Worm (Caenorhabditis elegans) whole organism, mixed stage, embryonic: ENCODE measurements around the gene F46H5.2.

Experiments used
- bed-3 ChIP-seq: fragments of 200-800 bp; sonication (Bioruptor generic); optimal IDR thresholded peaks from 3 replicates; lab custom pipeline; 2018; ENCODE audit warnings: mild to moderate bottlenecking, missing genetic modification characterization, moderate library complexity, missing compliant biosample characterization
- blmp-1 ChIP-seq: fragments of 150-350 bp; optimal IDR thresholded peaks from 2 replicates; lab custom pipeline; 2014; ENCODE audit warnings: missing biosample characterization, missing genetic modification characterization
- ceh-39 ChIP-seq: fragments of 150-350 bp; optimal IDR thresholded peaks from 2 replicates; lab custom pipeline; 2014; ENCODE audit warnings: missing biosample characterization, missing genetic modification characterization
- ceh-83 ChIP-seq: fragments of 200-800 bp; sonication (Bioruptor generic); optimal IDR thresholded peaks from 2 replicates; lab custom pipeline; 2018; ENCODE audit warnings: mild to moderate bottlenecking, missing genetic modification characterization, missing compliant biosample characterization
- ces-1 ChIP-seq: fragments of 150-350 bp; optimal IDR thresholded peaks from 2 replicates; lab custom pipeline; 2014; ENCODE audit warnings: missing biosample characterization, missing genetic modification reagents, missing genetic modification characterization
- drap-1 ChIP-seq: fragments of 200-800 bp; sonication (Bioruptor generic); optimal IDR thresholded peaks from 3 replicates; lab custom pipeline; 2018; ENCODE audit warnings: mild to moderate bottlenecking, missing genetic modification characterization, missing compliant biosample characterization
- elt-3 ChIP-seq: fragments of 150-350 bp; optimal IDR thresholded peaks from 2 replicates; lab custom pipeline; 2014; ENCODE audit warnings: missing biosample characterization, missing genetic modification characterization
- flh-1 ChIP-seq: fragments of 200-800 bp; sonication (Bioruptor generic); optimal IDR thresholded peaks from 2 replicates; lab custom pipeline; 2018; ENCODE audit warnings: mild to moderate bottlenecking, missing genetic modification characterization, moderate library complexity, missing compliant biosample characterization
- hlh-1 ChIP-seq: fragments of 150-350 bp; optimal IDR thresholded peaks from 2 replicates; lab custom pipeline; 2014; ENCODE audit warnings: missing biosample characterization, missing genetic modification reagents, missing genetic modification characterization
- lin-13 ChIP-seq: fragments of 150-350 bp; optimal IDR thresholded peaks from 2 replicates; lab custom pipeline; 2014; ENCODE audit warnings: missing biosample characterization, missing genetic modification characterization
- lin-32 ChIP-seq: fragments of 200-800 bp; sonication (Bioruptor generic); optimal IDR thresholded peaks from 2 replicates; lab custom pipeline; 2018; ENCODE audit warnings: mild to moderate bottlenecking, missing genetic modification characterization, missing compliant biosample characterization
- mab-5 ChIP-seq: fragments of 150-350 bp; optimal IDR thresholded peaks from 2 replicates; lab custom pipeline; 2014; ENCODE audit warnings: missing biosample characterization, missing genetic modification characterization
- mep-1 ChIP-seq: fragments of 150-350 bp; optimal IDR thresholded peaks from 2 replicates; lab custom pipeline; 2017; ENCODE audit warnings: missing biosample characterization, missing genetic modification reagents, missing genetic modification characterization, inconsistent platforms
- mls-2 ChIP-seq: sonication (generic microtip); optimal IDR thresholded peaks from 2 replicates; lab custom pipeline; 2016; ENCODE audit warnings: mild to moderate bottlenecking, missing genetic modification characterization, moderate library complexity, missing compliant biosample characterization
- nhr-12 ChIP-seq: fragments of 150-350 bp; optimal IDR thresholded peaks from 2 replicates; lab custom pipeline; 2014; ENCODE audit warnings: missing biosample characterization, missing genetic modification characterization
- nhr-2 ChIP-seq: fragments of 150-350 bp; optimal IDR thresholded peaks from 2 replicates; lab custom pipeline; 2014; ENCODE audit warnings: missing biosample characterization, missing genetic modification characterization
- nhr-237 ChIP-seq: fragments of 150-350 bp; optimal IDR thresholded peaks from 2 replicates; lab custom pipeline; 2014; ENCODE audit warnings: missing biosample characterization, missing genetic modification characterization
- nhr-76 ChIP-seq: sonication (generic microtip); optimal IDR thresholded peaks from 2 replicates; lab custom pipeline; 2017; ENCODE audit warnings: missing biosample characterization, missing genetic modification characterization
- pha-4 ChIP-seq: fragments of 150-350 bp; optimal IDR thresholded peaks from 2 replicates; lab custom pipeline; 2018; ENCODE audit warnings: missing biosample characterization, missing genetic modification reagents, missing genetic modification characterization
- sem-2 ChIP-seq: fragments of 200-800 bp; sonication (Bioruptor generic); optimal IDR thresholded peaks from 2 replicates; lab custom pipeline; 2018; ENCODE audit warnings: mild to moderate bottlenecking, missing genetic modification characterization, missing compliant biosample characterization
- snpc-4 ChIP-seq: fragments of 150-350 bp; optimal IDR thresholded peaks from 2 replicates; lab custom pipeline; 2014; ENCODE audit warnings: missing biosample characterization, missing genetic modification characterization
- tbx-8 ChIP-seq: fragments of 200-800 bp; sonication (Bioruptor generic); optimal IDR thresholded peaks from 2 replicates; lab custom pipeline; 2018; ENCODE audit warnings: mild to moderate bottlenecking, missing genetic modification characterization, moderate library complexity, missing compliant biosample characterization
- unc-120 ChIP-seq: sonication (generic microtip); optimal IDR thresholded peaks from 2 replicates; lab custom pipeline; 2017; ENCODE audit warnings: missing genetic modification characterization, missing compliant biosample characterization; ENCODE audit not compliant: poor library complexity, severe bottlenecking
- unc-39 ChIP-seq: fragments of 150-350 bp; optimal IDR thresholded peaks from 2 replicates; lab custom pipeline; 2014; ENCODE audit warnings: missing biosample characterization, missing genetic modification characterization
- unc-62 ChIP-seq: fragments of 150-350 bp; optimal IDR thresholded peaks from 2 replicates; lab custom pipeline; 2014; ENCODE audit warnings: missing biosample characterization, missing genetic modification reagents, missing genetic modification characterization
- zip-8 ChIP-seq: fragments of 150-350 bp; optimal IDR thresholded peaks from 2 replicates; lab custom pipeline; 2014; ENCODE audit warnings: missing biosample characterization, missing genetic modification characterization
- ztf-11 ChIP-seq: fragments of 150-350 bp; optimal IDR thresholded peaks from 2 replicates; lab custom pipeline; 2014; ENCODE audit warnings: missing biosample characterization, missing genetic modification characterization

The F46H5.2 gene

DNA sequence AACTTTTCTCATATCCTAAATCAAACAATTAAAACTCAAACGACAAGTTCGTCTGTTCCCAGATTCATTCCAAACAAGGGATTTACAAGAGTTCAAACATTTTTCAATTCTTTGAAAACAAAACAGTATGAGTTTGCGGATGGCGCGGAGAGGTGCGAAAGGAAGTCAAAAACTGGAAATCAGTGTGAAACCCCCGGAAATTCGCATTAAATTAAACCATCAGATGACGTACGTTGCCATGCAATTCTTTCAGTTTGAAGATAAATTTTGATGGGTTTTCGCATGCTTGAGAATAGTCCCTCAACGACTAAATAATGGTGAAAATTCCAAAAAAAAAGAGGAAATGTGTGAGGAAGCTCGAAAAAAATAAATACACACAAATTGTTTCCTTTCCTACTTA lies 36.1 kb upstream of the F46H5.2 start:
- TF ChIP-seq snpc-4 (tag; lab: Kevin White, UChicago) = no peak
- no peak for TF ChIP-seq lin-13 (tag; lab: Kevin White, UChicago)
- no peak for TF ChIP-seq unc-120 (tag; lab: Kevin White, UChicago)
- TF ChIP-seq, all 35 proteins: peak for 0

DNA sequence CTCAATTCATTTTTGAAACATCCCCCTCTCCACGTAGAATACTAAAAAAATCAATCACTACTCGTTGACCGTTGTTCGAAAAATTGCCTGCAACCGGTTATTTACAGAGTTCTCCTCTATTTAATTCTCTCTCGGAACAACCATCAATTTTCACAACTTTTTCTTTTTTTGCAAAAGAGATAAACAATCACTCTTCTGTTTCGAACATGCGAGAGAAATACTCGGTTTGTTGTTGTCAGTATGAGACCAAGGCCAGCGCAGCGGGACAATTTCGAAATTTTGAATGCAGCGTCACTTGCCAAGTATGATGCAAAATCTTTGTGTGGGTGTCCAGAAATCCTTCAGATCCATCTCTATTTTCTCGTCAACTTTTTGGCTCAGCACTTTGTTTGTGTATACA lies 35.1 kb upstream of the F46H5.2 start:
- TF ChIP-seq unc-39 (no peak), elt-3 (no peak), ceh-39 (tag; lab: Kevin White, UChicago) (no peak), drap-1 (GFP tag; lab: Kevin White, UChicago) (no peak), tbx-8 (GFP tag; lab: Kevin White, UChicago) (no peak), bed-3 (GFP tag; lab: Kevin White, UChicago) (no peak), zip-8 (tag; lab: Kevin White, UChicago) (no peak), ztf-11 (tag; lab: Kevin White, UChicago) (no peak), unc-120 (tag; lab: Kevin White, UChicago) (no peak), mls-2 (tag; lab: Kevin White, UChicago) (no peak), nhr-12 (tag; lab: Kevin White, UChicago) (no peak), nhr-237 (tag; lab: Kevin White, UChicago) (no peak), pha-4 (tag; lab: Kevin White, UChicago) (no peak), blmp-1 (tag; lab: Kevin White, UChicago) (no peak), nhr-2 (tag; lab: Kevin White, UChicago) (no peak), sem-2 (no peak), snpc-4 (tag; lab: Kevin White, UChicago) (no peak), nhr-76 (tag; lab: Kevin White, UChicago) (no peak), mab-5 (no peak)
- TF ChIP-seq, all 35 proteins: peak for 0

DNA sequence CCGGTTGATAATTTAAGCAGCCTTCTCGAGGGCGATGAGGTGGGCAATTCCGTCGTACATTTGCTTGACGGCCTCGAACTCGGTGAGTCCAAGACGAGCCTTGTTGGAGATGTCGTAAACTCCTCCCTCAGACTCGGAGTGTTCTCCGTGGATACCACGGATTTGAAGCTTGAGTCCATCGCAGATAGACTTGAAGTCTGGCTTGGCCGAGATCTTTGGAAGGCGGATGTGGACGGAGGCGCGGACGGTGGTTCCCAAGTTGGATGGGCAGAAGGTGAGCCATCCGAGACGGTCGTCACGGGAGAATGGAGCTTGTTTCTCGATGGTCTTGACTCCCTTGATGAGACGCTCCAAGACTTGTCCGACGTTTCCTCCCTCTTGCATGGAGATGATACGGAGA lies 34.6 kb upstream of the F46H5.2 start:
- TF ChIP-seq mls-2 (tag; lab: Kevin White, UChicago) (no peak), elt-3 (no peak), unc-120 (tag; lab: Kevin White, UChicago) (no peak), mep-1 (tag; lab: Kevin White, UChicago) (no peak), unc-62 (GFP tag; lab: Kevin White, UChicago) (no peak)

DNA sequence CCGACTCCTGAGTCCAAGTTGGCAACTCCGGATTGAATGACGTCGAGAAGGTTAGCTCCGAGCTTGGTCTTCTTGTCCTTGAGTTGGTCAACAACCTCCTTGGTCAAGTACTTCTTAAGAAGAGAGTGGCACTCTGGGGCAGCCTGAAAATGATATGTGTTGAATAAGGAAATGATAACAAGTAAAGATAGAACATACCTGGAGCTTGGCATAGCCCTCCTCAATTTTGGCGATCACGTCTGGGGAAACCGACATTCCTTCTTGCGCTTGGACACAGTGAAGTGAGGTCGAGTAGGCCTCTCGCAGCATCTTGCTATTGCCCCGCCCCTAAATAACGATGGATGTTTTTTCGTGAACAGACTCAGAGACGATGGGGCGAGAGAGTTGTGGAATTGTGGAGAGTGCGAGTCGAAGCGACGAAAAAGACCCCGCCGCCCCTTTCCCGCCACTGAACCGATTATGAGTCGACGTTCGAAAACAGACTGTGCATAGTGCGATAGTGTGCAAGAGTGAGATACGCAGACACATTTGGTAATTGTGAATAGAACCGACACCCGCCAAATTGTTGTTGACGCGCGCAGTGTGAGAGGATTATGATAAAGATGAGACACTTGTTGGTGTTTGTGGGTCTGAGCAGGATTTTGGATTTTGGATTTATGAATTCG lies 33.2 kb upstream of the F46H5.2 start:
- peak; percentile 21 for TF ChIP-seq hlh-1 (tag; lab: Kevin White, UChicago)
- peak; percentile 76 for TF ChIP-seq ces-1
- peak; percentile 60 for TF ChIP-seq unc-120 (tag; lab: Kevin White, UChicago)
- TF ChIP-seq mab-5 = no peak
- no peak for TF ChIP-seq sem-2
- TF ChIP-seq unc-39 = no peak
- TF ChIP-seq flh-1 = no peak
- peak; percentile 70 for TF ChIP-seq mls-2 (tag; lab: Kevin White, UChicago)
- TF ChIP-seq nhr-2 (tag; lab: Kevin White, UChicago) = peak; percentile 32
- peak; percentile 0 for TF ChIP-seq lin-32 (GFP tag; lab: Kevin White, UChicago)

DNA sequence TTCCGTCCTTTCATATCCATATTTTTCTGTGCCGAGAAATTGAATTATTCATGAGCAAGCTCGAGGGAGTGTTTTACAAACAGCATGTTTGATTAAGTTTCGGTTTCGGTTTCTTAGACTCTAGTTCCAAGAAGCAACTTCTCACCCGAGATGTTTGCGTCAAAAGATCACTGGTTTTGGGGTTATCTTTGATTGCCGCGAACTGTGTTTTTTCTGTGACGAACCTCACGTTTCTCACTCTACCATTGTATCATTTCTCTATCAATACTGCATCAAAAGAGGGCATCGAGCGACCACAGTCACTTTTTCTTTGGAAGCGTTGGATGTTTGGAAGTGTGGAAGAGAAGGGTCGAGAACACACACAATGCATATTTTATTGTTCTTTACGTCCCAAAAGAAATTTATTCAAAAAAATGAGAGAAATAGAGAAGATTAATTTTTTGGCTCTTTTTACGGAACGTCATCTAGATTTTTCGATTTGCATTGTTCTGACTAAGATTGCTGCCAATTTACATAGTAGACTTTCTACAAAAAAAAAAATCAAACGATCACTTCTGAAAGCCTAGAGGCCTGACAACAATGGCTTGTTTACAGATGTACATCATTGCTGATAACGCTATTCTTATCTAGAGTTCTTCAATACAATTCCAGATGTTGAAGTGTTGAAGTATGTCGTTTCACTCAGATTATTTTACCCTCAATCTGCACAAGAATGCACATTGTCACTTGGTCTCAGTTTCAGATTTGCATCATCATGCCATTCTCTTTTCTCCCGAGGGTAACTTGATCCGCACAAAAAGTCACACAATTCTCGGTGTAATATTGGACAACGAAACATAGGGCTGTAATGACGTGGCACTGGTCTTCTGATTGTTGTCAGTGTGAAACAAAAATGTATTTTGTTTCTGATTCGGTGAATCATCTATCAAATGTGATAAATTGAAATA lies 32.0 kb upstream of the F46H5.2 start:
- peak; percentile 35 for TF ChIP-seq ces-1
- TF ChIP-seq nhr-76 (tag; lab: Kevin White, UChicago) = no peak

DNA sequence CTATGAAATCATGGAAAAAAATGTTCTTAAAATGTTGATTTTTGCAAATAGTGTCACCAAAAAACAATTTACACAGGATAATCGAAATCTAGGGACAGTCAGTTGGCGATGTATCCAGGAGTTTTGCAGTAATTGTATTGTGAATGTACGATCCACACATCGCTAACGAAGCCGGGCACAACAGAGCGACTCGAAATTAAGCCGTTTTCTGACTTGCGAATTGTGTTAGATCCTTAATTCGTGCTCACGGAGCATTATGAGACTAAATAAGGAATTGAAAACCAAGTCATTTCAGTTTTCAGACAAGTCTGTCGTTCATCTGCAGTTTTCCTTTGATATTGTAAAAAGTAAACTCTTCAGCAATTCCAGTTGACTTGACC lies 31.4 kb upstream of the F46H5.2 start:
- TF ChIP-seq zip-8 (tag; lab: Kevin White, UChicago) (no peak), ceh-39 (tag; lab: Kevin White, UChicago) (no peak), pha-4 (tag; lab: Kevin White, UChicago) (no peak), ceh-83 (no peak), unc-120 (tag; lab: Kevin White, UChicago) (no peak), flh-1 (no peak), nhr-237 (tag; lab: Kevin White, UChicago) (no peak), mep-1 (tag; lab: Kevin White, UChicago) (no peak), nhr-2 (tag; lab: Kevin White, UChicago) (no peak), bed-3 (GFP tag; lab: Kevin White, UChicago) (no peak), unc-39 (no peak)
